Worm (Caenorhabditis elegans) whole organism, dauer: ENCODE data around the gene K02E10.5.

Experiments
- unc-62 ChIP-seq: sonication (generic microtip); optimal IDR thresholded peaks from 2 replicates; lab custom pipeline; 2017; ENCODE audit warnings: missing biosample characterization, missing genetic modification reagents, missing genetic modification characterization

Gene K02E10.5

ce11 chrX:2478823-2479222 is at the start of gene K02E10.5:
Gene K02E10.5, minus strand, starts transcription at chrX:2478923.
- no peak for TF ChIP-seq unc-62 (GFP tag; lab: Kevin White, UChicago)

ce11 chrX:2527877-2528276 is 49.2 kb upstream of the K02E10.5 start:
- TF ChIP-seq unc-62 (GFP tag; lab: Kevin White, UChicago): no peak

DNA sequence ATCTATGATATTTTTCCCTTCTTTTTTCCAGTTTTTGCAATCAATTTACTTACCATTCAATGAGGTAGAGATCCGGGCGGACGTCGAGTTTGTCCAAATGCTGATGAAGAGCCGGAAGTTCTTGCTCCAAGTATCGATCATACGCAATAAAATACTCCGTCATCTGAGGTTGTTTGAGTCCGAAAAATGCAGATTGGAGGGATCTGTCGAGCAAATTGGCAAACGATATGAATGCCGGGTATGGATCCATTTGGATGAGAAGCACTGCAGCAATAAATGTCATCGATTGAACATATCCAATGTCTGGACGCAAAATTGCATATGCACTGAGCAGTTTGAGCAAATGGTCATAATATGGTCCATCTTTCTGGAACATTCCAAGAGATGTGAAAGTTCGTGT is 48.5 kb upstream of the K02E10.5 start:
- no peak for TF ChIP-seq unc-62 (GFP tag; lab: Kevin White, UChicago)

- TF ChIP-seq unc-62 (GFP tag; lab: Kevin White, UChicago): no peak
Observed at ce11 chrX:2526078-2526477, 47.4 kb upstream of the K02E10.5 start.

DNA sequence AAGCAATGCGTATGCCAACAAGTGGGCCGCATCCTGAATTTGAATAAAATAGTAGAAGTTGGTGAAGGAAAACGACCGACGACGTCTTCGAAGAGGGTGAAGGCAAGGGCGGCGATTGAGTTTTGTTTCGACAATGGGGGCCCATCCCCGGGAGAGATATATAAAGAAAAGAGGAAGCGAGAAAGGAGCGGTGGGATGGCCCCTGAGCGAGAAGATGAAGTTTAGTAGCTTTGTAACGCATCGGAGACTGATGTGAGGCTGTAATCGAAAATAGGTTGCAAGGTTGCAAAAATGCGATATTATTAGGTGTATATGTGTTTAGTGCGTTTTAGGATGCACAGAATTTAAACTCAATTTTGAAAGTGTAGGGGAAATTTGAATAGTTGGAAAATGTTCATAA is 43.9 kb upstream of the K02E10.5 start:
- TF ChIP-seq unc-62 (GFP tag; lab: Kevin White, UChicago): no peak

- TF ChIP-seq unc-62 (GFP tag; lab: Kevin White, UChicago): no peak
Observed at ce11 chrX:2520461-2520860, 41.7 kb upstream of the K02E10.5 start.

- no peak for TF ChIP-seq unc-62 (GFP tag; lab: Kevin White, UChicago)
Observed at ce11 chrX:2516949-2517696, 38.4 kb upstream of the K02E10.5 start.

DNA sequence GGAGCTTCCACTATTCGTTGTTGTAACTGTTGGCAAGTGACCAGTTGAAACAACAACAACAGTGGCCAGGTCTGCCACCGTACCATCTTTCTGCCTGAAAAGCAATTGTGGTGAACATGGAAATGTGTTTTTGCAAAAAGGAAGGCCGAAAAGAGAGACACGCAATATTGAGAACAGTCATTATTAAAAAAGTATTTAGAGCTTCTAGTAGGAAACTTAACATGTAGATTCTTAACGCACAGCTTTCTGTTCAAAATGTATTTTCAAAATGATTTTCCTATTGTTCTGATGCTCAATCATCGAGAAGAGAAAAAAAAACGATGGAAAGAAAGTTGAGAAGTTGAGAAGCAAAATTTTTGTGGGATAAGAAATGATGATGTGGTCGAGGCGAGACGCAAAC is 36.5 kb upstream of the K02E10.5 start, which contains the start of gene syg-1:
Gene syg-1, minus strand, starts transcription at position 101 of the 400 bp plus-strand sequence.
- TF ChIP-seq unc-62 (GFP tag; lab: Kevin White, UChicago): no peak

- TF ChIP-seq unc-62 (GFP tag; lab: Kevin White, UChicago): no peak
Observed at ce11 chrX:2513667-2514198, 35.0 kb upstream of the K02E10.5 start.

DNA sequence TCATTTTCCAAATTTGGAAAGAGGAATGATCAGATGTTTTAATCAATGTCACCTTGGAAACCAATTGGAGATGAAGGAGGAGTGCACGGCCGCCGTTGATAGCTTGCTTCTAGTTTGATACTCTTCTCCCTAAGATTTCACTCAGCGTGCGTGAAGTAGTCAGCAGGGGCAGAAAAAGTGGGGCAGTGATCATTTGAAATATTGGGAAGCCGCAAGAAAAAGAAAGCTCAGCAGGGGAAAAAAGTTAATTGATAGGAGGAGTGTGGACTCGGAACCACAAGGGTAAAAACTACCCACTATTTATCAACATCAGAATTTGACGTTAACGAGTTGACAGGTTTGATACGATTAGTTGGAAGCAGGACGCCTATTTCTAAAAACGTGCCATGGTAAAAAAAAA is 29.7 kb upstream of the K02E10.5 start, which contains the start of gene K02E10.7:
Gene K02E10.7, minus strand, starts transcription at position 101 of the 400 bp plus-strand sequence.
- no peak for TF ChIP-seq unc-62 (GFP tag; lab: Kevin White, UChicago)

DNA sequence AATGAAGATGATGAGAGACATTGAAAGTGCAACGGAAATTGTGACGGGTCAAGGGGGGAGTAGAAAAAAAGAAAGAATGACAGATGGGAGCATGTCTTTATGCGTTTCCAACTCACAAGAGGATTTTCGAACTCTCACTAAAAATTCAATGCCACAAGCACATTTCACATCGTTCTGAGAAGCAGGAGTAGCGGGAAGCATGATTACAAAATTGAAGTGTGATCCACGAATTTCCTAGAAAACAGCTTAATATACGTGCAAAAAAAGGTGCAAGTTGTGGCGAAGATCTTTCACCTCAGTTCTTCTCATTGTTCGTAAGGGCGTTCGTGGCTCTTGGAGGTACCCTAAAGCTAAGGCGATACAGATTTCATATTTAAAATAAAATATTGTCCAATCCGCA is 28.0 kb upstream of the K02E10.5 start:
- no peak for TF ChIP-seq unc-62 (GFP tag; lab: Kevin White, UChicago)

ce11 chrX:2497816-2498215 is 19.1 kb upstream of the K02E10.5 start:
- no peak for TF ChIP-seq unc-62 (GFP tag; lab: Kevin White, UChicago)

DNA sequence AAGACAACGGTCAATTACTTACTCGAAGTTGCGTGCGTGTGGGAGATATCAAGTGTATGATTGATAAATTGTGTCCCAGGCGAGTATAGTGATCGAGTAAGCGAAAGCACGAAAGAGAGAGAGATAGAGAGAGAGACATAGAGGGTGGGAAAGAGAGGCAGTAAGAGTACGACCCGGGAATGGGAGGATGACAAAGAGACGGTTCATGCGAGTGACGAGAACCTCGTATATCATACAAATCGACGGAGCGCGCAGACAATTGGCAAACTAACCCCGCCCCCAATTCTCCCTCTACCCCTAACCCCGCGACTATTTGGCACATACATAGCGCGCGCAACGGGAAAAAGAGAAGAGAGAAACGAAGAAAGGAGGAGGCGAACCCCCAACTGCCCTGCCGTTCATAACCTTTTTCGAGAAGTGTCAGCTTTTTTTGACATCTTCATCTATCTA is 17.2 kb upstream of the K02E10.5 start, which contains the start of gene rabr-1:
Gene rabr-1, plus strand, starts transcription at position 316 of the 450 bp plus-strand sequence.
- no peak for TF ChIP-seq unc-62 (GFP tag; lab: Kevin White, UChicago)

- no peak for TF ChIP-seq unc-62 (GFP tag; lab: Kevin White, UChicago)
Observed at ce11 chrX:2494296-2494695, 15.6 kb upstream of the K02E10.5 start.

DNA sequence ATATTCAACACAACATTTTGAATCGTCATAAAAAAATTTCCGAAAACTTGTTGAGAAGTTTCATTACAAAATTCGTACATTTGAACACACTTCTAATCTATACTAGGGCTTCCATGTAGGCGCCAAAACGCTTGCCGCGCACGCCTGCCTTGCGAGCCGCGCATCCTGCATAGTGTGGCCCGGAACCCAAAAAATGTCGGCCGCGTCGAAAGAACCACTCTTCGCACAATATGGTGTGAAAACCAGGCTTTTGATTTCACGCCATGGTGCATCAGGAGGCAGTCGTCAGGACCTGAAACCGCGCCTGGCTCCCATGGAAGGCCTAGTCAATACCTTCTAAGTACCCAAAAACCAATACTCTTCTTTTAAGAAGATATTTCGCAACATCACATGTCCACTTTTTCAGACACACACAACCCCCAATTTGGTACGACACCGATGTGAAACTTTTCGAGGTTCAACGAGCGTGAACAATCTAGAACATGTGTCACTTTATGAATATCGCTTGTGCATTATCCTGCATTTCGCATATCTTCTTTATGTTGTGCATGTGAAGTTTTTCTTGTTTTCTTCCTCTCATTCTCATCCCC is 15.0 kb upstream of the K02E10.5 start:
- TF ChIP-seq unc-62 (GFP tag; lab: Kevin White, UChicago): no peak

DNA sequence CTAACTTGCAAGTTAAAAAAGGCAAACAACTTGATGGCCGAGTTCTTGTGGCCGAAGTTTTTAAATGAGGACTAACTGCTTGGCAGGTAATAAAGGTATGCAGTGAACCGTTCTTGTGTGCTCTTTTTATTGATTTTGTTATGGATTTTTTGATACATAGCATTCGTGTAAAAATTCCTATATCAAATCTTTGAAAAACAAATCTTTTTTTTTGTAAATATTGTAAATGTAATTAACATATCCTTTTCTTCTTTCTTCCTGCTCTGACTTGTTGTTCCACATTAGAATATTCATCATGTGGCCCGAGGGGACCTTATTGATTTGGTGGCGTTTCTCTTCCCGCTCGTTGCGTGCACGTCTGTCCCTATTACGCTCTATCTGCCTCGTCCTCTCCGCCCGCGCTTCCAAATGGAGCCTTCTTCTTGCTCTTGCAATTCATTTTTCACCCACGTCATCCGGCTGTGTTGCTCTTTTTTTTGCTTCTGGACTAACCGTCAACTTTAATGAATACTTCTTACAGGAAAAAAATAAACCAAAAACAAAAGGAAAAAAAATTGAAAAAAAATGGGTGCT is 9.9 kb upstream of the K02E10.5 start, which contains the start of gene hid-1:
Gene hid-1, plus strand, starts transcription at position 523 of the 573 bp plus-strand sequence.
- no peak for TF ChIP-seq unc-62 (GFP tag; lab: Kevin White, UChicago)
